Worm (Caenorhabditis elegans) whole organism, L3 larva: Measurements from ENCODE around the gene srh-28.

Experiments
- ceh-16 ChIP-seq: sonication (generic microtip); optimal IDR thresholded peaks from 2 replicates; lab custom pipeline; 2017; ENCODE audit warnings: missing biosample characterization, missing genetic modification characterization
- ceh-9 ChIP-seq: sonication (generic microtip); optimal IDR thresholded peaks from 2 replicates; lab custom pipeline; 2018; ENCODE audit warnings: missing biosample characterization, missing genetic modification characterization
- elt-3 ChIP-seq, 3 experiments: fragments of 150-350 bp in 1 of 3; sonication (generic microtip) in 2 of 3; optimal IDR thresholded peaks; 2 replicates in 2 of 3; 4 replicates in 1 of 3; lab custom pipeline; 2014 to 2017; ENCODE audit warnings: missing biosample characterization in 3 of 3, missing genetic modification characterization in 3 of 3
- nhr-11 ChIP-seq: fragments of 150-350 bp; optimal IDR thresholded peaks from 2 replicates; lab custom pipeline; 2014; ENCODE audit warnings: missing biosample characterization, missing genetic modification characterization
- nhr-23 ChIP-seq: fragments of 150-350 bp; optimal IDR thresholded peaks from 2 replicates; lab custom pipeline; 2014; ENCODE audit warnings: missing biosample characterization, missing genetic modification reagents, missing genetic modification characterization
- nhr-25 ChIP-seq: sonication (generic microtip); optimal IDR thresholded peaks from 2 replicates; lab custom pipeline; 2017; ENCODE audit warnings: missing biosample characterization, missing genetic modification characterization
- ztf-11 ChIP-seq: fragments of 150-350 bp; optimal IDR thresholded peaks from 2 replicates; lab custom pipeline; 2014; ENCODE audit warnings: missing biosample characterization, missing genetic modification characterization

- TF ChIP-seq ceh-9 (tag; lab: Kevin White, UChicago) (no peak), nhr-25 (tag; lab: Kevin White, UChicago) (no peak), ceh-16 (tag; lab: Kevin White, UChicago) (no peak), elt-3 (tag; optimal IDR thresholded peaks at IDR 0.05; lab: Kevin White, UChicago) (no peak), ztf-11 (no peak), nhr-23 (tag; lab: Kevin White, UChicago) (no peak), nhr-11 (tag; lab: Kevin White, UChicago) (no peak)
Observed at ce11 chrV:6778457-6778856, 2.8 kb upstream of the srh-28 start.
